Fruit fly (Drosophila melanogaster): Measurements from ENCODE around the gene nompC.

The nompC gene

dm6 chr2L:5338024-5338720 is 7.8 kb upstream of the nompC start, which contains the start of gene fusl:
Gene fusl, minus strand, starts transcription at chr2L:5338073.
- TF ChIP-seq brk (GFP tag; optimal IDR thresholded peaks at IDR 0.05), result no peak
- TF ChIP-seq dl (GFP tag; optimal IDR thresholded peaks at IDR 0.05; ENCODE audit: insufficient read depth in 1 of 2, partially characterized antibody in 2 of 2), result no peak
- peak; percentile 65 for TF ChIP-seq Myc (optimal IDR thresholded peaks at IDR 0.05)
- TF ChIP-seq Rel (GFP tag; optimal IDR thresholded peaks at IDR 0.05), result no peak
- no peak for TF ChIP-seq Rel (tag; optimal IDR thresholded peaks at IDR 0.05)
- no peak for TF ChIP-seq Vsx2 (GFP tag; optimal IDR thresholded peaks at IDR 0.05; ENCODE audit: partially characterized antibody)
- TF ChIP-seq Sp1 (GFP tag; optimal IDR thresholded peaks at IDR 0.05), result no peak

DNA sequence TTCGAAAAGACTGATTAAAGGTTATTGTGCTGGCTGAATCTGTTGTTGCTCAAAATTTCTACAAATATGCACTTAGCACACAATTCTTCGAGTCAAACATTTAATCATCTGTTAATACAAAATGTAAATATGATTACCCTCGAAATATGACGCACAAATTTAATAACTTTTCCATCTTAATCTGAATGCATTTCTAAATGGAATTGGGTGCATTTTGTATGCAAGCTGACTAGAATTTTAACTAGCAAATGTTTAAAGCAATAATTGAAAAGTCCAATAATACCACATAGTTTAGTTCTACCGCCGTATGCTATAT is 7.3 kb upstream of the nompC start:
- TF ChIP-seq rgr (GFP tag; optimal IDR thresholded peaks at IDR 0.05) (no peak), ey (GFP tag; optimal IDR thresholded peaks at IDR 0.05) (no peak), HLH106 (tag; optimal IDR thresholded peaks at IDR 0.05) (no peak), woc (GFP tag; optimal IDR thresholded peaks at IDR 0.05) (no peak), tai (GFP tag; optimal IDR thresholded peaks at IDR 0.05) (peak; percentile 4), sage (GFP tag; optimal IDR thresholded peaks at IDR 0.05) (no peak), Abd-B (GFP tag; optimal IDR thresholded peaks at IDR 0.05) (no peak), Jra (GFP tag; optimal IDR thresholded peaks at IDR 0.05) (no peak), br (GFP tag; optimal IDR thresholded peaks at IDR 0.05) (no peak), Hr83 (GFP tag; optimal IDR thresholded peaks at IDR 0.05; ENCODE audit: poor library complexity, severe bottlenecking) (no peak), GATAd (GFP tag; optimal IDR thresholded peaks at IDR 0.05) (no peak), Rel (GFP tag; optimal IDR thresholded peaks at IDR 0.05) (no peak), Rel (tag; optimal IDR thresholded peaks at IDR 0.05) (no peak), brk (GFP tag; optimal IDR thresholded peaks at IDR 0.05) (peak; percentile 26), lola (GFP tag; optimal IDR thresholded peaks at IDR 0.05) (no peak), CG32264 (GFP tag; optimal IDR thresholded peaks at IDR 0.05) (no peak)

dm6 chr2L:5341015-5341608 is 4.9 kb upstream of the nompC start:
- TF ChIP-seq CrebA (GFP tag; optimal IDR thresholded peaks at IDR 0.05; ENCODE audit: borderline replicate concordance) (no peak), Dfd (GFP tag; optimal IDR thresholded peaks at IDR 0.05) (no peak), ey (GFP tag; optimal IDR thresholded peaks at IDR 0.05) (no peak), Hr83 (GFP tag; optimal IDR thresholded peaks at IDR 0.05; ENCODE audit: poor library complexity, severe bottlenecking) (no peak), rgr (GFP tag; optimal IDR thresholded peaks at IDR 0.05) (no peak), Myc (optimal IDR thresholded peaks at IDR 0.05) (no peak), br (GFP tag; optimal IDR thresholded peaks at IDR 0.05) (no peak), Dif (GFP tag; optimal IDR thresholded peaks at IDR 0.05; ENCODE audit: partially characterized antibody) (no peak)

dm6 chr2L:5342119-5342817 is 3.7 kb upstream of the nompC start, which contains the start of gene Acsf2:
Gene Acsf2, minus strand, starts transcription at chr2L:5342234.
- no peak for TF ChIP-seq Dif (GFP tag; optimal IDR thresholded peaks at IDR 0.05; ENCODE audit: partially characterized antibody)
- peak; percentile 90 for TF ChIP-seq ey (GFP tag; optimal IDR thresholded peaks at IDR 0.05)
- TF ChIP-seq fru (GFP tag; optimal IDR thresholded peaks at IDR 0.05), result peak; percentile 89
- no peak for TF ChIP-seq jim (GFP tag; optimal IDR thresholded peaks at IDR 0.05)
- no peak for TF ChIP-seq Abd-B (GFP tag; optimal IDR thresholded peaks at IDR 0.05)
- peak; percentile 53 for TF ChIP-seq brk (GFP tag; optimal IDR thresholded peaks at IDR 0.05)
- TF ChIP-seq Jra (GFP tag; optimal IDR thresholded peaks at IDR 0.05), result peak; percentile 60
- TF ChIP-seq br (GFP tag; optimal IDR thresholded peaks at IDR 0.05), result peak; percentile 88
- no peak for TF ChIP-seq Myc (optimal IDR thresholded peaks at IDR 0.05)
- peak; percentile 93 for TF ChIP-seq h (GFP tag; optimal IDR thresholded peaks at IDR 0.05)
- TF ChIP-seq CG9705 (GFP tag; optimal IDR thresholded peaks at IDR 0.05), result peak; percentile 80
- peak; percentile 95 for TF ChIP-seq OdsH (GFP tag; optimal IDR thresholded peaks at IDR 0.05)
- TF ChIP-seq dl (GFP tag; optimal IDR thresholded peaks at IDR 0.05; ENCODE audit: insufficient read depth in 1 of 2, partially characterized antibody in 2 of 2), result no peak
- no peak for TF ChIP-seq Mio (GFP tag; optimal IDR thresholded peaks at IDR 0.05)
- TF ChIP-seq foxo (GFP tag; optimal IDR thresholded peaks at IDR 0.05), result peak; percentile 47 to 95
- no peak for TF ChIP-seq lola (GFP tag; optimal IDR thresholded peaks at IDR 0.05)
- TF ChIP-seq sage (GFP tag; optimal IDR thresholded peaks at IDR 0.05), result no peak
- TF ChIP-seq Dfd (GFP tag; optimal IDR thresholded peaks at IDR 0.05), result peak; percentile 68
- peak; percentile 84 for TF ChIP-seq Sp1 (GFP tag; optimal IDR thresholded peaks at IDR 0.05)
- TF ChIP-seq psq (GFP tag; optimal IDR thresholded peaks at IDR 0.05), result peak; percentile 82
- TF ChIP-seq woc (GFP tag; optimal IDR thresholded peaks at IDR 0.05), result peak; percentile 61
- peak; percentile 32 for TF ChIP-seq CG32264 (GFP tag; optimal IDR thresholded peaks at IDR 0.05)
- TF ChIP-seq rgr (GFP tag; optimal IDR thresholded peaks at IDR 0.05), result peak; percentile 92
- TF ChIP-seq sv (GFP tag; optimal IDR thresholded peaks at IDR 0.05), result peak; percentile 93
- no peak for TF ChIP-seq dsf (GFP tag; optimal IDR thresholded peaks at IDR 0.05; ENCODE audit: borderline replicate concordance)
- peak; percentile 77 for TF ChIP-seq Hnf4 (GFP tag; optimal IDR thresholded peaks at IDR 0.05)
- TF ChIP-seq pan (optimal IDR thresholded peaks at IDR 0.05), result no peak
- peak; percentile 80 for TF ChIP-seq dmrt93B (GFP tag; optimal IDR thresholded peaks at IDR 0.05)
- TF ChIP-seq GATAd (GFP tag; optimal IDR thresholded peaks at IDR 0.05), result peak; percentile 69
- TF ChIP-seq HLH106 (tag; optimal IDR thresholded peaks at IDR 0.05), result peak; percentile 93
- TF ChIP-seq Hr78 (GFP tag; optimal IDR thresholded peaks at IDR 0.05), result no peak
- peak; percentile 19 for TF ChIP-seq CrebA (GFP tag; optimal IDR thresholded peaks at IDR 0.05; ENCODE audit: borderline replicate concordance)
- TF ChIP-seq Vsx2 (GFP tag; optimal IDR thresholded peaks at IDR 0.05; ENCODE audit: partially characterized antibody), result no peak
- TF ChIP-seq tai (GFP tag; optimal IDR thresholded peaks at IDR 0.05), result peak; percentile 54
- TF ChIP-seq Rel (GFP tag; optimal IDR thresholded peaks at IDR 0.05), result peak; percentile 49
- TF ChIP-seq Rel (tag; optimal IDR thresholded peaks at IDR 0.05), result peak; percentile 55
